Worm (Caenorhabditis elegans) whole organism, midembryonic: ENCODE results near the gene mpk-1.

ENCODE experiments used
- T22C8.4 ChIP-seq: fragments of 200-800 bp; sonication (Bioruptor generic); IDR thresholded peaks from 2 replicates; pipeline ENCODE4 v1.3.6; 2022; ENCODE audit warnings: missing genetic modification characterization, missing compliant biosample characterization
- cog-1 ChIP-seq: sonication (generic microtip); optimal IDR thresholded peaks from 2 replicates; lab custom pipeline; 2016; ENCODE audit warnings: missing genetic modification characterization, missing compliant biosample characterization
- flt-1 ChIP-seq: fragments of 200-800 bp; sonication (Bioruptor generic); IDR thresholded peaks from 2 replicates; pipeline ENCODE4 v1.3.6; 2022; ENCODE audit warnings: missing genetic modification characterization, missing compliant biosample characterization
- klf-2 ChIP-seq: fragments of 200-800 bp; sonication (Bioruptor generic); conservative IDR thresholded peaks from 2 replicates; pipeline ENCODE4 v1.3.6; 2022; ENCODE audit warnings: missing genetic modification reagents, missing genetic modification characterization, missing compliant biosample characterization
- med-1 ChIP-seq: sonication (generic microtip); optimal IDR thresholded peaks from 2 replicates; lab custom pipeline; 2017; ENCODE audit warnings: missing genetic modification characterization, mild to moderate bottlenecking, missing compliant biosample characterization, antibody characterized with exemption, missing genetic modification reagents; ENCODE audit not compliant: insufficient read depth
- tab-1 ChIP-seq: fragments of 200-800 bp; sonication (Bioruptor generic); IDR thresholded peaks from 2 replicates; pipeline ENCODE4 v1.3.6; 2022; ENCODE audit warnings: missing genetic modification characterization, missing compliant biosample characterization
- ztf-23 ChIP-seq: fragments of 200-800 bp; sonication (Bioruptor generic); IDR thresholded peaks from 2 replicates; pipeline ENCODE4 v1.3.6; 2022; ENCODE audit warnings: missing genetic modification reagents, missing genetic modification characterization, missing compliant biosample characterization
- ztf-29 ChIP-seq: fragments of 200-800 bp; sonication (Bioruptor generic); IDR thresholded peaks from 2 replicates; pipeline ENCODE4 v1.3.6; 2022; ENCODE audit warnings: missing genetic modification reagents, missing genetic modification characterization, missing compliant biosample characterization

ce11 chrIII:4196988-4197384 is 30.9 kb downstream of the mpk-1 start, which contains the start of gene asd-1:
- TF ChIP-seq klf-2 (no peak), ztf-29 (no peak), cog-1 (tag; lab: Kevin White, UChicago) (no peak), flt-1 (no peak), med-1 (GFP tag; lab: Kevin White, UChicago) (no peak), T22C8.4 (GFP tag; lab: Robert Waterston, UW) (no peak), tab-1 (GFP tag; lab: Robert Waterston, UW) (no peak), ztf-23 (GFP tag; lab: Robert Waterston, UW) (no peak)
